Worm (Caenorhabditis elegans): ENCODE data around the gene istr-1.

Gene istr-1

DNA sequence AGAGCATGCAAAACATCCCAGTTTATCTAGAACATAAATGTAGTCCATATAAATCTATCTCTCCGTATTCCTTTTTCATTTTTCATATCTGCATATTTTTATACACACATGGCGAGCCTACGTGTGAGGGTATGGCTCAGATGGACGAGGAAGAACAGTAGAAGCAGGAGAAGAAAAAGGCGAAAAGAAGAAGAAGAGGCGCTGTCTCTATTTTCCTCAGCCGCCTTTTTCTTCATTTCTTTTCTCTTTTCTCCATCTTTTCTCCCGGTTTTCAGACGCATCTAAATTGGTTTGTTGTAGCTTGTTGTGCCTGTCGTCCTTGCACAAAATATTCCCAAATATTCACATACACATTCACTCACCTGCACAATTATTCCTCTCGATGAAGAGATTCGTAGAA is 1.7 kb upstream of the istr-1 start, which contains the start of gene K10C8.4:
Gene K10C8.4 (plus strand): TSS at position 301 of the 400 bp plus-strand sequence.
- TF ChIP-seq sdc-2 (tag; optimal IDR thresholded peaks at IDR 0.05) (no peak), ceh-22 (tag; optimal IDR thresholded peaks at IDR 0.05) (no peak), ceh-34 (tag; optimal IDR thresholded peaks at IDR 0.05) (no peak), elt-2 (tag; optimal IDR thresholded peaks at IDR 0.05) (no peak), sox-4 (tag; optimal IDR thresholded peaks at IDR 0.05) (no peak), unc-42 (tag; optimal IDR thresholded peaks at IDR 0.05) (no peak), ama-1 (optimal IDR thresholded peaks at IDR 0.05) (no peak), tbx-7 (tag; optimal IDR thresholded peaks at IDR 0.05) (no peak), fkh-6 (tag; optimal IDR thresholded peaks at IDR 0.05) (no peak), F13H6.1 (tag; optimal IDR thresholded peaks at IDR 0.05) (no peak), mec-3 (tag; optimal IDR thresholded peaks at IDR 0.05; ENCODE audit: borderline replicate concordance) (no peak), nfya-1 (tag; optimal IDR thresholded peaks at IDR 0.05) (no peak), ceh-2 (tag; optimal IDR thresholded peaks at IDR 0.05) (no peak), pqm-1 (tag; optimal IDR thresholded peaks at IDR 0.05) (no peak)

DNA sequence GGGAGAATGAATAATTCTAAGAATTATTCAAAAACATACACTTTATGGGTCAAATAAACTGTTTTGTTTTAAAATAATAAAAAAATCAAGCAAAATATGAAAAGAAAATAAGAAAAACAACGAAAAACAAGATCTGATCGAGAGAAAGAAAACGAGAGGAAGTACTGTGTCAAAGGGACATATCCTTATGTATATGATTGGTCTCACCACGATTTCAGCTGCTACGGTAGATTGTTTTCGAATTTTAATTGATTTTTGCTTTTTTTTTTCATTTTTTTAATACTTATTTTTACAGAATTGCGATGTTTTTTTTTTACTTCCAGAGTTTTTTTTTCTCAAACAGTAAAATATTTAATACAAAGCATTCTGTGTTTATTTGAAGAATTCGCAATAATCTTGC is 868 bp upstream of the istr-1 start:
- TF ChIP-seq unc-86 (tag; optimal IDR thresholded peaks at IDR 0.05), result no peak
- no peak for TF ChIP-seq sox-2 (GFP tag; IDR thresholded peaks at IDR 0.05)
- TF ChIP-seq ceh-18 (tag; optimal IDR thresholded peaks at IDR 0.05), result no peak
- TF ChIP-seq ceh-2 (tag; optimal IDR thresholded peaks at IDR 0.05), result no peak
- no peak for TF ChIP-seq eyg-1 (tag; optimal IDR thresholded peaks at IDR 0.05)
- TF ChIP-seq ceh-6 (GFP tag; optimal IDR thresholded peaks at IDR 0.05), result no peak
- TF ChIP-seq ref-2 (tag; optimal IDR thresholded peaks at IDR 0.05), result no peak

DNA sequence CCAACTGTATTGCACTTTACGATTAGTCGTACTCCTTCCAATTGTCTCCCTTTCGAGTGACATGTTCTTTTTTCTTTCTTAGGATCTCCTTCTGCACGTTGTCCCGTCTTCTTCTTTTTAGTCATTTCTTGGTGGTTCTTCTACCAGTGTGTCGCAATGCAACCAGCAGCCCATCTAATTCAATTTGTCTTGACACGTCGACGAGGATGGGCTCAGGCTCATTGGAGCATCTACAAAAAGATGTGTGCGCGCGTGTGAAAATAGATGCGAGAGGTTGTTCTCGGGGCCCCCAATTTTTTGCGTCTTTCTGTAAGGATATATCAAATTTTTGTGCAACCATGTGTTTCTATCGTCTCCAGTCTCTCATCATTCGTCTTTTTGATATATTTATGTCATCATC is 4.0 kb downstream of the istr-1 start:
- TF ChIP-seq pha-4 (tag; optimal IDR thresholded peaks at IDR 0.05), result no peak
- peak; percentile 86 for TF ChIP-seq unc-42 (tag; optimal IDR thresholded peaks at IDR 0.05)

DNA sequence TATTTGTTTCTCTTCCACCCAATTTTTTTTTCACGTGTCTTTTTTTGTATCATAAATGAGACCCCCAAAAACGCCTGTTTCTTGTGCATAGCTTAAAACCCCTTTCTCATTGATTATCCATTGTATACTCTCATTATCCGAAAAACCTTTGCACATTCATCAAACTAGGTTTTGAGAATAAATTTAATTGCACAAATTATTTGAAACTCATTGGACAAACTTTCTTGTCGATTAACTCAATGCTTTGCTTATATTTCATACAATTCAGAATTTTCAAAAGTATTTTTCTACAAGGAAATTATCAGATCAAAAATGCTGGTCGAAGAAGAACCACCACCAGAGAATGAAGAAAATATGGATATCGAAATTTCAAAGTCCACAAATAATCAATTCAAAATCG is 6.4 kb downstream of the istr-1 start, which contains the start of gene R11D1.1:
Gene R11D1.1 (plus strand): TSS at position 301 of the 400 bp plus-strand sequence.
- no peak for TF ChIP-seq mec-3 (tag; optimal IDR thresholded peaks at IDR 0.05; ENCODE audit: borderline replicate concordance)
- no peak for TF ChIP-seq ceh-18 (tag; optimal IDR thresholded peaks at IDR 0.05)
- no peak for TF ChIP-seq pax-1 (tag; optimal IDR thresholded peaks at IDR 0.05)
- TF ChIP-seq ceh-6 (GFP tag; optimal IDR thresholded peaks at IDR 0.05), result no peak
- TF ChIP-seq ref-2 (tag; optimal IDR thresholded peaks at IDR 0.05), result no peak
- no peak for TF ChIP-seq pros-1 (tag; optimal IDR thresholded peaks at IDR 0.05)
- no peak for TF ChIP-seq unc-86 (tag; optimal IDR thresholded peaks at IDR 0.05)
- no peak for TF ChIP-seq tbx-2 (tag; optimal IDR thresholded peaks at IDR 0.05)
- no peak for TF ChIP-seq ceh-31 (tag; optimal IDR thresholded peaks at IDR 0.05)
- no peak for TF ChIP-seq ttx-3 (tag; optimal IDR thresholded peaks at IDR 0.05)
- TF ChIP-seq K09A11.1 (tag; optimal IDR thresholded peaks at IDR 0.05; ENCODE audit: insufficient read depth), result no peak
- no peak for TF ChIP-seq K02D7.2 (tag; optimal IDR thresholded peaks at IDR 0.05)

DNA sequence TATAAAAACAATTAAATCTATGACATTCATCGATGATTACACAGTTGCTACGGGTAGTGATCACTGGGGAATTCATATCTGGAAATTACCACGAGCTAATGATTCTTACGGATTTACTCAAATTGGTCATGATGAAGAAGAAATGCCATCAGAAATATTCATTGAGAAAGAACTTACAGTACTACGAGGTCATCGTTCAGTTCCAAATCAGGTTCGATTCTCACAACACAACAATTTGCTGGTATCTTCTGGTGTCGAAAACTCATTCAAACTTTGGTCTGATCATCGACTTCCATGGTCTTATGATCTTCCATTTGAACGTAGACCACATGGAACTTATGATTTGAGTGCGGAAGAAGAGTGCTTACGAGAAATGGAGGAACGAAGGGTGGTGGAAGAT is 8.9 kb downstream of the istr-1 start:
- TF ChIP-seq K09A11.1 (tag; optimal IDR thresholded peaks at IDR 0.05; ENCODE audit: insufficient read depth) (no peak), nhr-232 (tag; optimal IDR thresholded peaks at IDR 0.05) (no peak), pha-4 (tag; optimal IDR thresholded peaks at IDR 0.05) (no peak), odd-2 (tag; optimal IDR thresholded peaks at IDR 0.05) (no peak), syd-9 (tag; optimal IDR thresholded peaks at IDR 0.05) (no peak), pqm-1 (tag; optimal IDR thresholded peaks at IDR 0.05) (no peak), ceh-34 (tag; optimal IDR thresholded peaks at IDR 0.05) (no peak), unc-42 (tag; optimal IDR thresholded peaks at IDR 0.05) (no peak), ceh-24 (tag; optimal IDR thresholded peaks at IDR 0.05) (no peak), madf-2 (tag; optimal IDR thresholded peaks at IDR 0.05) (no peak)

DNA sequence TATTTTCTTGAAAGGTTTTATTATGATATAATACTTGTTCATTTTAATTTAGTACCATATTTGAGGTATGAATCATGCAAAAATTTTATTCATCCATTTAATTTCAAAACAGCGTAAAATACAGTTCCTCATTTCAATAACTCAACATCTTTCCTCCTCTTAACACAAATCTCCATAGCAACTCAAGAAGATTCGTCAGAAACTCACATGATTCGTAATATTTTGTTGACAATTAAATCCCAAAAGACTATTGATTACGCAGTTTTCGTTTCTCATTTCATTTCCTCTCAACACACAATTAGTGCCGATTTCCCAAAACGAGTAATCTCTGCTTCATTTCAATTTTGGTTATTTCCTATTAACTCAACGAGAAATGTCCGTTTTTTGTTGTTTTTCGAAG is 10.6 kb downstream of the istr-1 start, which contains the start of gene R11D1.2:
Gene R11D1.2 (plus strand): TSS at position 301 of the 400 bp plus-strand sequence.
- TF ChIP-seq unc-3 (GFP tag; conservative IDR thresholded peaks at IDR 0.05), result no peak
- no peak for TF ChIP-seq unc-3 (tag; optimal IDR thresholded peaks at IDR 0.05)
- no peak for TF ChIP-seq ceh-2 (tag; optimal IDR thresholded peaks at IDR 0.05)
- TF ChIP-seq ceh-48 (tag; optimal IDR thresholded peaks at IDR 0.05), result no peak
- no peak for TF ChIP-seq sox-4 (tag; optimal IDR thresholded peaks at IDR 0.05)
- TF ChIP-seq che-1 (tag; optimal IDR thresholded peaks at IDR 0.05), result no peak
- TF ChIP-seq zip-5 (tag; optimal IDR thresholded peaks at IDR 0.05), result no peak
- no peak for TF ChIP-seq tbx-7 (tag; optimal IDR thresholded peaks at IDR 0.05)
- TF ChIP-seq nfya-1 (tag; optimal IDR thresholded peaks at IDR 0.05), result no peak
- TF ChIP-seq pqm-1 (tag; optimal IDR thresholded peaks at IDR 0.05), result no peak
- TF ChIP-seq ceh-6 (GFP tag; optimal IDR thresholded peaks at IDR 0.05), result no peak
- TF ChIP-seq K02D7.2 (tag; optimal IDR thresholded peaks at IDR 0.05), result no peak
